Fruit fly (Drosophila melanogaster) whole organism: ENCODE results near the gene para.

Source experiments
- CG8478 ChIP-seq: fragments of >200 bp; optimal IDR thresholded peaks from 2 replicates; lab custom pipeline; 2018; ENCODE audit warnings: inconsistent platforms
- Dll ChIP-seq: fragments of >200 bp; optimal IDR thresholded peaks from 2 replicates; lab custom pipeline; 2017
- EcR ChIP-seq, 2 experiments: fragments of >200 bp; optimal IDR thresholded peaks; 2 replicates each; lab custom pipeline; 2017; ENCODE audit warnings: missing biosample characterization in 2 of 2, missing genetic modification characterization in 2 of 2, missing genetic modification reagents in 2 of 2
- pan ChIP-seq: fragments of >200 bp; optimal IDR thresholded peaks from 2 replicates; lab custom pipeline; 2017
- psq ChIP-seq: fragments of >200 bp; optimal IDR thresholded peaks from 2 replicates; lab custom pipeline; 2017
- usp ChIP-seq: fragments of >200 bp; optimal IDR thresholded peaks from 2 replicates; lab custom pipeline; 2017; ENCODE audit warnings: missing biosample characterization, missing genetic modification characterization, mixed read lengths

DNA sequence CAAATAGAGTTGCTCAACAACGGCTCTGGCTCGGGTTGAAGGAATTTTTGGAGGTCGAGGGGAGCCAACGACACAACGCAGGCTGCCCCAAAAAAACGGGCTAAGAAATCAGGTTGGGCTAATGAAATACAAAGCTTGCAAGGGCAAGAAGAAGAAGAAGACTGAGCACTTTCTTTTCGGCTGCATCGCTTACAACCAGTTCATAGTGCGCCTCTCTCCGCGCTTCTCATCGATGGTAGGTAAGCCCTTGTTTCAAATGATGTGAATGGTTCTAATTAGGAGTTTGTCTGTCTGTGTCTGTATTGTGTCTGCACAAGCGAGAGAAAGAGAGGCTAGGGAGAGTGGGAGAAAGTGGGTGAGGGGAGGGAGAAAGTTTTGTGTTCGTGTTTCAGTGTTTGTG, 76.3 kb downstream of the para start:
- TF ChIP-seq Dll (lab: Kevin White, UChicago) (no peak), usp (GFP tag; lab: Kevin White, UChicago) (no peak), CG8478 (no peak), EcR (GFP tag; optimal IDR thresholded peaks at IDR 0.05; lab: Kevin White, UChicago) (no peak), psq (no peak), pan (no peak)
